Worm (Caenorhabditis elegans) whole organism, L1 larva: ENCODE data around the gene srx-73.

Experiments
- C16A3.4 ChIP-seq: fragments of 150-350 bp; optimal IDR thresholded peaks from 2 replicates; lab custom pipeline; 2014; ENCODE audit warnings: missing biosample characterization, missing genetic modification characterization
- C34B4.2 ChIP-seq: sonication (generic microtip); optimal IDR thresholded peaks from 2 replicates; lab custom pipeline; 2017; ENCODE audit warnings: mild to moderate bottlenecking, missing genetic modification characterization, missing compliant biosample characterization
- Y116A8C.19 ChIP-seq: sonication (generic microtip); optimal IDR thresholded peaks from 2 replicates; lab custom pipeline; 2016; ENCODE audit warnings: missing compliant biosample characterization, missing genetic modification characterization, borderline replicate concordance
- aha-1 ChIP-seq: fragments of 150-350 bp; optimal IDR thresholded peaks from 2 replicates; lab custom pipeline; 2014; ENCODE audit warnings: missing biosample characterization, missing genetic modification characterization
- aly-2 ChIP-seq: fragments of 150-350 bp; optimal IDR thresholded peaks from 2 replicates; lab custom pipeline; 2014; ENCODE audit warnings: missing biosample characterization, missing genetic modification characterization
- blmp-1 ChIP-seq: fragments of 150-350 bp; optimal IDR thresholded peaks from 2 replicates; lab custom pipeline; 2014; ENCODE audit warnings: missing biosample characterization, missing genetic modification characterization
- ces-1 ChIP-seq: fragments of 150-350 bp; optimal IDR thresholded peaks from 2 replicates; lab custom pipeline; 2014; ENCODE audit warnings: missing biosample characterization, missing genetic modification reagents, missing genetic modification characterization
- efl-1 ChIP-seq, 4 experiments: fragments of 150-350 bp; optimal IDR thresholded peaks in 3 of 4; peaks in 1 of 4; 1 replicate in 1 of 4; 2 replicates in 3 of 4; lab custom pipeline; 2014; ENCODE audit warnings: missing biosample characterization in 2 of 4, missing genetic modification characterization in 2 of 4, missing genetic modification reagents in 2 of 4
- efl-3 ChIP-seq: fragments of 200-800 bp; sonication (Bioruptor generic); optimal IDR thresholded peaks from 2 replicates; lab custom pipeline; 2018; ENCODE audit warnings: mild to moderate bottlenecking, missing genetic modification characterization, missing compliant biosample characterization
- elt-3 ChIP-seq, 6 experiments: fragments of 150-350 bp in 1 of 6; sonication (generic microtip); optimal IDR thresholded peaks; 2 replicates each; lab custom pipeline; 2017 to 2018; ENCODE audit warnings: missing biosample characterization in 6 of 6, missing genetic modification characterization in 6 of 6, inconsistent platforms in 1 of 6
- fkh-10 ChIP-seq: sonication (generic microtip); optimal IDR thresholded peaks from 2 replicates; lab custom pipeline; 2017; ENCODE audit warnings: missing biosample characterization, missing genetic modification reagents, missing genetic modification characterization
- fkh-8 ChIP-seq: sonication (generic microtip); optimal IDR thresholded peaks from 2 replicates; lab custom pipeline; 2016; ENCODE audit warnings: mild to moderate bottlenecking, missing genetic modification characterization, missing compliant biosample characterization
- grh-1 ChIP-seq: fragments of 200-800 bp; sonication (Bioruptor generic); IDR thresholded peaks from 2 replicates; pipeline ENCODE4 v1.3.6; 2022; ENCODE audit warnings: missing genetic modification reagents, missing genetic modification characterization, missing compliant biosample characterization
- hlh-17 ChIP-seq: fragments of 200-800 bp; sonication (Bioruptor generic); optimal IDR thresholded peaks from 2 replicates; lab custom pipeline; 2018; ENCODE audit warnings: missing genetic modification characterization, mild to moderate bottlenecking, missing compliant biosample characterization, moderate library complexity, borderline replicate concordance
- hlh-4 ChIP-seq: sonication (generic microtip); optimal IDR thresholded peaks from 2 replicates; lab custom pipeline; 2016; ENCODE audit warnings: mild to moderate bottlenecking, missing genetic modification characterization, missing compliant biosample characterization
- jun-1 ChIP-seq: fragments of 150-350 bp; optimal IDR thresholded peaks from 2 replicates; lab custom pipeline; 2014; ENCODE audit warnings: missing biosample characterization, missing genetic modification reagents, missing genetic modification characterization
- lin-14 ChIP-seq: fragments of 200-800 bp; sonication (Bioruptor generic); optimal IDR thresholded peaks from 2 replicates; lab custom pipeline; 2018; ENCODE audit warnings: mild to moderate bottlenecking, missing genetic modification characterization, moderate library complexity, missing compliant biosample characterization
- mdl-1 ChIP-seq, 2 experiments: fragments of 150-350 bp; optimal IDR thresholded peaks; 2 replicates each; lab custom pipeline; 2014 to 2017; ENCODE audit warnings: missing biosample characterization in 2 of 2, missing genetic modification characterization in 2 of 2, inconsistent platforms in 1 of 2
- nhr-12 ChIP-seq: sonication (generic microtip); optimal IDR thresholded peaks from 2 replicates; lab custom pipeline; 2017; ENCODE audit warnings: missing biosample characterization, missing genetic modification characterization
- nhr-19 ChIP-seq: fragments of 200-800 bp; sonication (Bioruptor generic); conservative IDR thresholded peaks from 2 replicates; pipeline ENCODE4 v1.3.6; 2022; ENCODE audit warnings: missing genetic modification characterization, missing compliant biosample characterization
- nhr-237 ChIP-seq: fragments of 150-350 bp; optimal IDR thresholded peaks from 2 replicates; lab custom pipeline; 2014; ENCODE audit warnings: missing biosample characterization, missing genetic modification characterization
- nhr-28 ChIP-seq: fragments of 150-350 bp; optimal IDR thresholded peaks from 2 replicates; lab custom pipeline; 2014; ENCODE audit warnings: missing biosample characterization, missing genetic modification characterization
- nhr-47 ChIP-seq: sonication (generic microtip); optimal IDR thresholded peaks from 2 replicates; lab custom pipeline; 2016; ENCODE audit warnings: mild to moderate bottlenecking, missing genetic modification characterization, moderate library complexity, missing compliant biosample characterization
- nhr-71 ChIP-seq: sonication (generic microtip); optimal IDR thresholded peaks from 2 replicates; lab custom pipeline; 2016; ENCODE audit warnings: mild to moderate bottlenecking, missing genetic modification characterization, moderate library complexity, missing compliant biosample characterization
- nhr-84 ChIP-seq: sonication (generic microtip); optimal IDR thresholded peaks from 2 replicates; lab custom pipeline; 2017; ENCODE audit warnings: missing biosample characterization, missing genetic modification characterization
- nhr-90 ChIP-seq: sonication (generic microtip); optimal IDR thresholded peaks from 2 replicates; lab custom pipeline; 2016; ENCODE audit warnings: mild to moderate bottlenecking, missing genetic modification characterization, missing compliant biosample characterization; ENCODE audit not compliant: poor library complexity
- pag-3 ChIP-seq: sonication (generic microtip); optimal IDR thresholded peaks from 2 replicates; lab custom pipeline; 2017; ENCODE audit warnings: missing genetic modification characterization, mild to moderate bottlenecking, missing compliant biosample characterization, antibody characterized with exemption, borderline replicate concordance; ENCODE audit not compliant: insufficient read depth
- pax-3 ChIP-seq: fragments of 200-800 bp; sonication (Bioruptor generic); optimal IDR thresholded peaks from 2 replicates; lab custom pipeline; 2018; ENCODE audit warnings: mild to moderate bottlenecking, missing genetic modification characterization, moderate library complexity, missing compliant biosample characterization
- pqm-1 ChIP-seq: sonication (generic microtip); optimal IDR thresholded peaks from 3 replicates; lab custom pipeline; 2017; ENCODE audit warnings: missing biosample characterization, missing genetic modification characterization
- rnt-1 ChIP-seq: sonication (generic microtip); optimal IDR thresholded peaks from 2 replicates; lab custom pipeline; 2016; ENCODE audit warnings: mild to moderate bottlenecking, missing genetic modification characterization, moderate library complexity, missing compliant biosample characterization
- snu-23 ChIP-seq: sonication (generic microtip); optimal IDR thresholded peaks from 2 replicates; lab custom pipeline; 2016; ENCODE audit warnings: missing genetic modification characterization, missing compliant biosample characterization
- sptf-1 ChIP-seq: fragments of 150-350 bp; optimal IDR thresholded peaks from 2 replicates; lab custom pipeline; 2014; ENCODE audit warnings: missing biosample characterization, missing genetic modification characterization
- sup-37 ChIP-seq: fragments of 200-800 bp; sonication (Bioruptor generic); optimal IDR thresholded peaks from 2 replicates; lab custom pipeline; 2018; ENCODE audit warnings: mild to moderate bottlenecking, missing genetic modification characterization, missing compliant biosample characterization
- tbx-2 ChIP-seq: sonication (generic microtip); optimal IDR thresholded peaks from 2 replicates; lab custom pipeline; 2016; ENCODE audit warnings: missing genetic modification characterization, missing compliant biosample characterization
- tlp-1 ChIP-seq: fragments of 150-350 bp; optimal IDR thresholded peaks from 2 replicates; lab custom pipeline; 2014; ENCODE audit warnings: missing biosample characterization, missing genetic modification characterization
- unc-30 ChIP-seq: sonication (generic microtip); optimal IDR thresholded peaks from 2 replicates; lab custom pipeline; 2017; ENCODE audit warnings: missing biosample characterization, missing genetic modification characterization
- unc-62 ChIP-seq: fragments of 150-350 bp; optimal IDR thresholded peaks from 2 replicates; lab custom pipeline; 2014; ENCODE audit warnings: missing biosample characterization, missing genetic modification reagents, missing genetic modification characterization
- unc-86 ChIP-seq: sonication (generic microtip); optimal IDR thresholded peaks from 2 replicates; lab custom pipeline; 2016; ENCODE audit warnings: missing genetic modification characterization, missing compliant biosample characterization
- zag-1 ChIP-seq: fragments of 150-350 bp; optimal IDR thresholded peaks from 2 replicates; lab custom pipeline; 2014; ENCODE audit warnings: missing biosample characterization, missing genetic modification characterization
- ztf-11 ChIP-seq, 2 experiments: sonication (generic microtip); optimal IDR thresholded peaks; 2 replicates each; lab custom pipeline; 2016 to 2017; ENCODE audit warnings: missing genetic modification characterization in 2 of 2, missing biosample characterization in 1 of 2, missing compliant biosample characterization in 1 of 2

srx-73 gene

ce11 chrV:4665651-4666050 lies at the start of gene srx-73:
TSS of gene srx-73 (minus strand) at chrV:4665751.
- TF ChIP-seq jun-1 (no peak), snu-23 (GFP tag; lab: Kevin White, UChicago) (no peak), pqm-1 (tag; lab: Kevin White, UChicago) (no peak), zag-1 (no peak), C16A3.4 (no peak), hlh-17 (GFP tag; lab: Kevin White, UChicago) (no peak), mdl-1 (tag; optimal IDR thresholded peaks at IDR 0.05; lab: Kevin White, UChicago) (no peak), ces-1 (GFP tag; lab: Kevin White, UChicago) (no peak), fkh-8 (no peak)

- TF ChIP-seq nhr-84 = no peak
- no peak for TF ChIP-seq unc-62 (GFP tag; lab: Kevin White, UChicago)
- TF ChIP-seq efl-1 (optimal IDR thresholded peaks at IDR 0.05; lab: Kevin White, UChicago) = no peak
- TF ChIP-seq efl-1 (GFP tag; optimal IDR thresholded peaks at IDR 0.05 in 1 of 2; lab: Kevin White, UChicago) = peak in 1 of 2 experiments; percentile 62
- no peak for TF ChIP-seq efl-3 (GFP tag; lab: Kevin White, UChicago)
These were observed 44.9 kb upstream of the srx-73 start, which contains the start of gene oac-24 for ce11 chrV:4710464-4710863. TSS of gene oac-24 (plus strand) at chrV:4710764.

- TF ChIP-seq nhr-12 (tag; lab: Kevin White, UChicago) (no peak), hlh-4 (peak; percentile 96), nhr-47 (tag; lab: Kevin White, UChicago) (peak; percentile 2), aly-2 (tag; lab: Kevin White, UChicago) (no peak), hlh-17 (GFP tag; lab: Kevin White, UChicago) (no peak)
These were observed 42.1 kb upstream of the srx-73 start for ce11 chrV:4707646-4708045.

ce11 chrV:4700189-4700588 lies 34.6 kb upstream of the srx-73 start, which contains the start of gene ZC266.1:
TSS of gene ZC266.1 (minus strand) at chrV:4700289.
- TF ChIP-seq tlp-1 (tag; lab: Kevin White, UChicago) (no peak), efl-1 (optimal IDR thresholded peaks at IDR 0.05; lab: Kevin White, UChicago) (no peak), efl-1 (GFP tag; optimal IDR thresholded peaks at IDR 0.05 in 1 of 2; lab: Kevin White, UChicago) (peak in 1 of 2 experiments; percentile 11)

- peak in 1 of 6 experiments; percentile 27 for TF ChIP-seq elt-3 (tag; optimal IDR thresholded peaks at IDR 0.05; lab: Kevin White, UChicago)
- no peak for TF ChIP-seq jun-1
- TF ChIP-seq blmp-1 (tag; lab: Kevin White, UChicago) = peak; percentile 36
These were observed 33.1 kb upstream of the srx-73 start for ce11 chrV:4698675-4699074.

- TF ChIP-seq nhr-90 (tag; lab: Kevin White, UChicago) = no peak
- TF ChIP-seq C34B4.2 (tag; lab: Kevin White, UChicago) = no peak
- TF ChIP-seq nhr-19 (GFP tag; lab: Robert Waterston, UW) = peak; percentile 46
- TF ChIP-seq grh-1 (GFP tag; lab: Robert Waterston, UW) = no peak
- TF ChIP-seq tbx-2 (tag; lab: Kevin White, UChicago) = peak; percentile 14
- peak in 1 of 2 experiments; percentile 23 for TF ChIP-seq mdl-1 (tag; optimal IDR thresholded peaks at IDR 0.05; lab: Kevin White, UChicago)
- TF ChIP-seq Y116A8C.19 (tag; lab: Kevin White, UChicago) = no peak
- TF ChIP-seq aha-1 (tag; lab: Kevin White, UChicago) = no peak
- no peak for TF ChIP-seq fkh-10 (GFP tag; lab: Kevin White, UChicago)
- TF ChIP-seq blmp-1 (tag; lab: Kevin White, UChicago) = peak; percentile 16
- TF ChIP-seq lin-14 (GFP tag; lab: Kevin White, UChicago) = peak; percentile 56
- TF ChIP-seq nhr-237 (tag; lab: Kevin White, UChicago) = no peak
- TF ChIP-seq rnt-1 (tag; lab: Kevin White, UChicago) = peak; percentile 15
- TF ChIP-seq pag-3 (tag; lab: Kevin White, UChicago) = no peak
- TF ChIP-seq pax-3 = no peak
- peak; percentile 65 for TF ChIP-seq nhr-71 (tag; lab: Kevin White, UChicago)
- TF ChIP-seq sup-37 (GFP tag; lab: Kevin White, UChicago) = peak; percentile 43
- peak; percentile 11 for TF ChIP-seq snu-23 (GFP tag; lab: Kevin White, UChicago)
- TF ChIP-seq elt-3 (tag; optimal IDR thresholded peaks at IDR 0.05; lab: Kevin White, UChicago) = no peak
- no peak for TF ChIP-seq unc-86 (tag; lab: Kevin White, UChicago)
- TF ChIP-seq unc-30 (tag; lab: Kevin White, UChicago) = no peak
- no peak for TF ChIP-seq nhr-28
- no peak for TF ChIP-seq sptf-1 (tag; lab: Kevin White, UChicago)
- TF ChIP-seq ces-1 (GFP tag; lab: Kevin White, UChicago) = no peak
- no peak for TF ChIP-seq efl-3 (GFP tag; lab: Kevin White, UChicago)
- no peak for TF ChIP-seq ztf-11 (tag; optimal IDR thresholded peaks at IDR 0.05; lab: Kevin White, UChicago)
These were observed 29.0 kb upstream of the srx-73 start for ce11 chrV:4694466-4695092.
